Fruit fly (Drosophila melanogaster) whole organism, embryonic: ENCODE measurements around the gene CG14721.
A peak's percentile ranks its signal among the peaks of the same experiment; 100 is the strongest.

Experiments used
- CG10543 ChIP-seq: fragments of 200-800 bp; sonication (Bioruptor generic); optimal IDR thresholded peaks from 3 replicates; lab custom pipeline; 2017; ENCODE audit warnings: missing biosample characterization, mild to moderate bottlenecking, missing genetic modification characterization, moderate library complexity
- CG10959 ChIP-seq: fragments of 200-800 bp; sonication (Bioruptor generic); IDR thresholded peaks from 2 replicates; pipeline ENCODE4 v1.3.6; 2022; ENCODE audit warnings: missing biosample characterization, missing genetic modification characterization
- CG11085 ChIP-seq: fragments of 200-800 bp; sonication (Bioruptor generic); IDR thresholded peaks from 2 replicates; pipeline ENCODE4 v1.3.6; 2022; ENCODE audit warnings: missing biosample characterization, missing genetic modification characterization
- CG12071 ChIP-seq: fragments of 200-800 bp; sonication (Bioruptor generic); optimal IDR thresholded peaks from 3 replicates; lab custom pipeline; 2018; ENCODE audit warnings: missing biosample characterization, mild to moderate bottlenecking, missing genetic modification characterization
- CG12299 ChIP-seq: fragments of 200-800 bp; sonication (Bioruptor generic); optimal IDR thresholded peaks from 2 replicates; lab custom pipeline; 2018; ENCODE audit warnings: missing biosample characterization, mild to moderate bottlenecking, missing genetic modification characterization
- CG12391 ChIP-seq: fragments of 200-800 bp; sonication (Bioruptor generic); optimal IDR thresholded peaks from 3 replicates; lab custom pipeline; 2018; ENCODE audit warnings: missing biosample characterization, mild to moderate bottlenecking, missing genetic modification characterization, moderate library complexity
- CG13624 ChIP-seq: fragments of 200-800 bp; sonication (Bioruptor generic); optimal IDR thresholded peaks from 2 replicates; lab custom pipeline; 2016; ENCODE audit warnings: missing biosample characterization, missing genetic modification characterization
- CG14050 ChIP-seq: fragments of 200-800 bp; sonication (Bioruptor generic); IDR thresholded peaks from 3 replicates; pipeline ENCODE4 v1.3.6; 2022; ENCODE audit warnings: missing biosample characterization, missing genetic modification characterization
- CG1602 ChIP-seq: fragments of 200-800 bp; sonication (Bioruptor generic); optimal IDR thresholded peaks from 3 replicates; lab custom pipeline; 2016; ENCODE audit warnings: missing biosample characterization, missing genetic modification characterization
- CG17359 ChIP-seq: fragments of 200-800 bp; sonication (Bioruptor generic); optimal IDR thresholded peaks from 3 replicates; lab custom pipeline; 2018; ENCODE audit warnings: missing biosample characterization, mild to moderate bottlenecking, missing genetic modification characterization, moderate library complexity
- CG17829 ChIP-seq: fragments of 200-800 bp; optimal IDR thresholded peaks from 2 replicates; lab custom pipeline; 2019; ENCODE audit warnings: missing biosample characterization, mild to moderate bottlenecking, missing genetic modification characterization, moderate library complexity
- CG18011 ChIP-seq: fragments of 200-800 bp; sonication (Bioruptor generic); optimal IDR thresholded peaks from 2 replicates; lab custom pipeline; 2017; ENCODE audit warnings: missing biosample characterization, missing genetic modification characterization, mild to moderate bottlenecking, moderate library complexity, missing genotype
- CG3163 ChIP-seq: fragments of 200-800 bp; sonication (Bioruptor generic); optimal IDR thresholded peaks from 3 replicates; lab custom pipeline; 2016; ENCODE audit warnings: missing biosample characterization, missing genetic modification characterization
- CG32767 ChIP-seq: fragments of 200-800 bp; sonication (Bioruptor generic); IDR thresholded peaks from 2 replicates; pipeline ENCODE4 v1.3.6; 2022; ENCODE audit warnings: missing biosample characterization, missing genetic modification characterization
- CG43689 ChIP-seq: fragments of 200-800 bp; sonication (Bioruptor generic); IDR thresholded peaks from 2 replicates; pipeline ENCODE4 v1.3.6; 2022; ENCODE audit warnings: missing biosample characterization, missing genetic modification characterization
- CG8388 ChIP-seq: fragments of 200-800 bp; sonication (Bioruptor generic); optimal IDR thresholded peaks from 2 replicates; lab custom pipeline; 2019; ENCODE audit warnings: missing biosample characterization, mild to moderate bottlenecking, missing genetic modification characterization, moderate library complexity
- CG8765 ChIP-seq: fragments of 200-800 bp; sonication (Bioruptor generic); IDR thresholded peaks from 2 replicates; pipeline ENCODE4 v1.3.6; 2022; ENCODE audit warnings: missing biosample characterization, missing genetic modification characterization
- Dll ChIP-seq: fragments of 200-800 bp; sonication (Bioruptor generic); IDR thresholded peaks from 4 replicates; pipeline ENCODE4 v1.3.6; 2022; ENCODE audit warnings: missing biosample characterization, missing genetic modification characterization; ENCODE audit not compliant: partially characterized antibody
- Doc3 ChIP-seq: fragments of 200-800 bp; sonication (Bioruptor generic); IDR thresholded peaks from 3 replicates; pipeline ENCODE4 v1.3.6; 2022; ENCODE audit warnings: missing biosample characterization, missing genetic modification characterization; ENCODE audit not compliant: partially characterized antibody
- HmgD ChIP-seq: fragments of 200-800 bp; sonication (Bioruptor generic); optimal IDR thresholded peaks from 3 replicates; lab custom pipeline; 2016; ENCODE audit warnings: missing biosample characterization, missing genetic modification characterization
- MESR4 ChIP-seq: fragments of 200-800 bp; sonication (Bioruptor generic); optimal IDR thresholded peaks from 2 replicates; lab custom pipeline; 2018; ENCODE audit warnings: missing biosample characterization, mild to moderate bottlenecking, missing genetic modification characterization, moderate library complexity
- Neu2 ChIP-seq: fragments of 200-800 bp; sonication (Bioruptor generic); optimal IDR thresholded peaks from 3 replicates; lab custom pipeline; 2016; ENCODE audit warnings: missing biosample characterization, missing genetic modification characterization, borderline replicate concordance
- PHDP ChIP-seq: fragments of 200-800 bp; sonication (Bioruptor generic); optimal IDR thresholded peaks from 3 replicates; lab custom pipeline; 2018; ENCODE audit warnings: missing biosample characterization, mild to moderate bottlenecking, missing genetic modification characterization, moderate library complexity
- Poxn ChIP-seq: fragments of 200-800 bp; sonication (Bioruptor generic); IDR thresholded peaks from 2 replicates; pipeline ENCODE4 v1.3.6; 2022; ENCODE audit warnings: missing biosample characterization, missing genetic modification characterization
- Sry-δ ChIP-seq: fragments of 200-800 bp; sonication (Bioruptor generic); optimal IDR thresholded peaks from 2 replicates; lab custom pipeline; 2016; ENCODE audit warnings: missing biosample characterization, missing genetic modification characterization
- ash1 ChIP-seq: fragments of 200-800 bp; sonication (Bioruptor generic); optimal IDR thresholded peaks from 2 replicates; lab custom pipeline; 2018; ENCODE audit warnings: missing biosample characterization, mild to moderate bottlenecking, missing genetic modification characterization
- ato ChIP-seq: fragments of 200-800 bp; sonication (Bioruptor generic); IDR thresholded peaks from 2 replicates; pipeline ENCODE4 v1.3.6; 2022; ENCODE audit warnings: missing biosample characterization, missing genetic modification characterization; ENCODE audit not compliant: partially characterized antibody
- caup ChIP-seq: fragments of 200-800 bp; sonication (Bioruptor generic); optimal IDR thresholded peaks from 3 replicates; lab custom pipeline; 2017; ENCODE audit warnings: missing biosample characterization, mild to moderate bottlenecking, missing genetic modification characterization, moderate library complexity; ENCODE audit not compliant: severe bottlenecking
- cg ChIP-seq: fragments of 200-800 bp; sonication (Bioruptor generic); optimal IDR thresholded peaks from 3 replicates; lab custom pipeline; 2019; ENCODE audit warnings: missing biosample characterization, mild to moderate bottlenecking, missing genetic modification characterization, moderate library complexity
- chinmo ChIP-seq: fragments of 200-800 bp; sonication (Bioruptor generic); IDR thresholded peaks from 4 replicates; pipeline ENCODE4 v1.3.6; 2022; ENCODE audit warnings: missing biosample characterization, missing genetic modification characterization; ENCODE audit not compliant: partially characterized antibody
- crc ChIP-seq: fragments of 200-800 bp; sonication (Bioruptor generic); optimal IDR thresholded peaks from 2 replicates; lab custom pipeline; 2016; ENCODE audit warnings: missing biosample characterization, missing genetic modification characterization
- crol ChIP-seq: fragments of 200-800 bp; sonication (Bioruptor generic); IDR thresholded peaks from 2 replicates; pipeline ENCODE4 v1.3.6; 2022; ENCODE audit warnings: missing biosample characterization, missing genetic modification characterization
- disco-r ChIP-seq: fragments of 200-800 bp; sonication (Bioruptor generic); optimal IDR thresholded peaks from 2 replicates; lab custom pipeline; 2016; ENCODE audit warnings: missing biosample characterization, missing genetic modification characterization
- esg ChIP-seq: fragments of 200-800 bp; sonication (Bioruptor generic); conservative IDR thresholded peaks from 2 replicates; pipeline ENCODE4 v1.3.6; 2022; ENCODE audit warnings: missing biosample characterization, missing genetic modification characterization
- exex ChIP-seq: fragments of 200-800 bp; sonication (Bioruptor generic); optimal IDR thresholded peaks from 4 replicates; lab custom pipeline; 2018; ENCODE audit warnings: missing biosample characterization, mild to moderate bottlenecking, missing genetic modification characterization, moderate library complexity
- fu2 ChIP-seq: fragments of 200-800 bp; sonication (Bioruptor generic); optimal IDR thresholded peaks from 2 replicates; lab custom pipeline; 2016; ENCODE audit warnings: missing biosample characterization, missing genetic modification characterization
- hbn ChIP-seq: fragments of 200-800 bp; sonication (Bioruptor generic); IDR thresholded peaks from 2 replicates; pipeline ENCODE4 v1.3.6; 2022; ENCODE audit warnings: missing biosample characterization, missing genetic modification characterization; ENCODE audit not compliant: partially characterized antibody
- ind ChIP-seq: fragments of 200-800 bp; sonication (Bioruptor generic); optimal IDR thresholded peaks from 3 replicates; lab custom pipeline; 2016; ENCODE audit warnings: missing biosample characterization, missing genetic modification characterization
- inv ChIP-seq: fragments of 200-800 bp; sonication (Bioruptor generic); IDR thresholded peaks from 2 replicates; pipeline ENCODE4 v1.3.6; 2022; ENCODE audit warnings: missing biosample characterization, missing genetic modification characterization; ENCODE audit not compliant: partially characterized antibody
- jumu ChIP-seq: fragments of 200-800 bp; sonication (Bioruptor generic); optimal IDR thresholded peaks from 3 replicates; lab custom pipeline; 2016; ENCODE audit warnings: missing biosample characterization, missing genetic modification characterization
- ken ChIP-seq: fragments of 200-800 bp; sonication (Bioruptor generic); IDR thresholded peaks from 3 replicates; pipeline ENCODE4 v1.3.6; 2022; ENCODE audit warnings: missing biosample characterization, missing genetic modification characterization
- lmd ChIP-seq: fragments of 200-800 bp; sonication (Bioruptor generic); IDR thresholded peaks from 2 replicates; pipeline ENCODE4 v1.3.6; 2022; ENCODE audit warnings: missing biosample characterization, missing genetic modification characterization
- maf-S ChIP-seq: fragments of 200-800 bp; sonication (Bioruptor generic); optimal IDR thresholded peaks from 2 replicates; lab custom pipeline; 2016; ENCODE audit warnings: missing biosample characterization, missing genetic modification characterization
- odd ChIP-seq: fragments of 200-800 bp; sonication (Bioruptor generic); optimal IDR thresholded peaks from 2 replicates; lab custom pipeline; 2017; ENCODE audit warnings: missing biosample characterization, mild to moderate bottlenecking, missing genetic modification characterization
- pita ChIP-seq: fragments of 200-800 bp; sonication (Bioruptor generic); optimal IDR thresholded peaks from 2 replicates; lab custom pipeline; 2017; ENCODE audit warnings: missing biosample characterization, mild to moderate bottlenecking, missing genetic modification characterization
- ro ChIP-seq: fragments of 200-800 bp; sonication (Bioruptor generic); IDR thresholded peaks from 2 replicates; pipeline ENCODE4 v1.3.6; 2022; ENCODE audit warnings: missing biosample characterization, missing genetic modification characterization
- run ChIP-seq: fragments of 200-800 bp; sonication (Bioruptor generic); optimal IDR thresholded peaks from 3 replicates; lab custom pipeline; 2018; ENCODE audit warnings: missing biosample characterization, mild to moderate bottlenecking, missing genetic modification characterization
- seq ChIP-seq: fragments of 200-800 bp; sonication (Bioruptor generic); IDR thresholded peaks from 2 replicates; pipeline ENCODE4 v1.3.6; 2022; ENCODE audit warnings: missing biosample characterization, missing genetic modification characterization
- sisA ChIP-seq: fragments of 200-800 bp; sonication (Bioruptor generic); IDR thresholded peaks from 2 replicates; pipeline ENCODE4 v1.3.6; 2022; ENCODE audit warnings: missing biosample characterization, missing genetic modification characterization
- sob ChIP-seq: fragments of 200-800 bp; sonication (Bioruptor generic); IDR thresholded peaks from 2 replicates; pipeline ENCODE4 v1.3.6; 2022; ENCODE audit warnings: missing biosample characterization, missing genetic modification characterization
- vfl ChIP-seq: fragments of 200-800 bp; sonication (Bioruptor generic); optimal IDR thresholded peaks from 2 replicates; lab custom pipeline; 2016; ENCODE audit warnings: missing biosample characterization, missing genetic modification characterization

Gene CG14721

dm6 chr3R:11777058-11777457 is 41.8 kb downstream of the CG14721 start (continued):
- TF ChIP-seq Neu2 (no peak), CG3163 (GFP tag; lab: Kevin White, UChicago) (no peak), jumu (GFP tag; lab: Kevin White, UChicago) (peak; percentile 0), Sry-δ (GFP tag; lab: Kevin White, UChicago) (no peak), CG43689 (GFP tag; lab: Robert Waterston, UW) (no peak), CG8388 (GFP tag; lab: Kevin White, UChicago) (no peak), CG12071 (peak; percentile 4), seq (GFP tag; lab: Robert Waterston, UW) (no peak), lmd (GFP tag; lab: Robert Waterston, UW) (no peak), odd (GFP tag; lab: Kevin White, UChicago) (no peak), CG11085 (GFP tag; lab: Robert Waterston, UW) (no peak), cg (GFP tag; lab: Kevin White, UChicago) (peak; percentile 63), CG12391 (tag; lab: Kevin White, UChicago) (no peak), caup (GFP tag; lab: Kevin White, UChicago) (no peak), CG13624 (GFP tag; lab: Kevin White, UChicago) (no peak), ken (GFP tag; lab: Robert Waterston, UW) (0 out of 3 replicates have a peak, but pooled peaks have one; percentile 41), PHDP (tag; lab: Kevin White, UChicago) (no peak), chinmo (GFP tag; lab: Robert Waterston, UW) (0 out of 4 replicates have a peak, but pooled peaks have one; percentile 42), CG1602 (GFP tag; lab: Kevin White, UChicago) (no peak), fu2 (no peak), CG10543 (GFP tag; lab: Kevin White, UChicago) (no peak), HmgD (GFP tag; lab: Kevin White, UChicago) (no peak), crol (peak; percentile 91), CG32767 (GFP tag; lab: Robert Waterston, UW) (peak; percentile 68; the same call in 1 of the 2 replicates), CG18011 (GFP tag; lab: Kevin White, UChicago) (no peak), disco-r (no peak), Dll (0 out of 4 replicates have a peak, but pooled peaks have one; percentile 43), ind (GFP tag; lab: Kevin White, UChicago) (no peak), CG14050 (no peak), Poxn (GFP tag; lab: Robert Waterston, UW) (no peak), crc (GFP tag; lab: Kevin White, UChicago) (no peak), CG8765 (no peak), esg (GFP tag; lab: Robert Waterston, UW) (no peak), ato (GFP tag; lab: Robert Waterston, UW) (no peak), CG17829 (tag; lab: Kevin White, UChicago) (no peak), run (tag; lab: Kevin White, UChicago) (no peak), sob (GFP tag; lab: Robert Waterston, UW) (peak; percentile 27; the same call in 1 of the 2 replicates), ash1 (GFP tag; lab: Kevin White, UChicago) (peak; percentile 5), Doc3 (GFP tag; lab: Robert Waterston, UW) (no peak), inv (GFP tag; lab: Robert Waterston, UW) (0 out of 2 replicates have a peak, but pooled peaks have one; percentile 11), hbn (GFP tag; lab: Robert Waterston, UW) (no peak), CG12299 (no peak), vfl (no peak), CG10959 (GFP tag; lab: Robert Waterston, UW) (no peak), exex (no peak), pita (no peak), ro (GFP tag; lab: Robert Waterston, UW) (no peak), maf-S (no peak), sisA (GFP tag; lab: Robert Waterston, UW) (no peak), MESR4 (GFP tag; lab: Kevin White, UChicago) (no peak), CG17359 (tag; lab: Kevin White, UChicago) (peak; percentile 8)
